Fruit fly (Drosophila melanogaster) whole organism: ENCODE measurements around the gene Cyp4ac3.
A peak's percentile ranks its signal among the peaks of the same experiment; 100 is the strongest.

ENCODE experiments used
- CG8478 ChIP-seq: fragments of >200 bp; optimal IDR thresholded peaks from 2 replicates; lab custom pipeline; 2018; ENCODE audit warnings: inconsistent platforms
- Dll ChIP-seq: fragments of >200 bp; optimal IDR thresholded peaks from 2 replicates; lab custom pipeline; 2017
- EcR ChIP-seq, 2 experiments: fragments of >200 bp; optimal IDR thresholded peaks; 2 replicates each; lab custom pipeline; 2017; ENCODE audit warnings: missing biosample characterization in 2 of 2, missing genetic modification characterization in 2 of 2, missing genetic modification reagents in 2 of 2
- pan ChIP-seq: fragments of >200 bp; optimal IDR thresholded peaks from 2 replicates; lab custom pipeline; 2017
- psq ChIP-seq: fragments of >200 bp; optimal IDR thresholded peaks from 2 replicates; lab custom pipeline; 2017
- usp ChIP-seq: fragments of >200 bp; optimal IDR thresholded peaks from 2 replicates; lab custom pipeline; 2017; ENCODE audit warnings: missing biosample characterization, missing genetic modification characterization, mixed read lengths

Gene Cyp4ac3

DNA sequence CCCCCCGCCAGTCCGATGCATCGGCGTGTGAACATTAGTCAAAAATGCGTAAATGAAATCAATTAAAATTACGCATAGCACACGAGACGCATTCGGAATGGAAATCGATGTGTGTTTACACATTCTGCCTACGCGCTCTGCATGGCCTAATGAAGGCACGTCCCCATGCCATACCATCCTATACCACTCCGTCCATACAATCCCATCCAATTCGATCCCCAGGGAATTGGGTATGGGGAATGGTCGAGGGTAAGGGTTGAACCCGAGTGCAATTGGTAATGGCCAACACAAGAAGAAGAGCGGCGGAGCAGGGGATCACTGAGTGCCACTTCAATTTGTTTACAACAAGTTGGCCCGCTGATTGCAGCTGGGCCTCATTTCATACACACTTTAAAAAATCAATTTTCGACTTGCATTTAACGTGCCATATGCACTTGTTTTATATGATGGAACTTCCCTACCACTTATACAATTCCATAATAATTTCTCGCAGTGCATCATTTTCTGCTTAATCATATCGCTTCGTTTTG, 22.9 kb upstream of the Cyp4ac3 start:
- no peak for TF ChIP-seq Dll
- no peak for TF ChIP-seq EcR (GFP tag; optimal IDR thresholded peaks at IDR 0.05; lab: Kevin White, UChicago)
- no peak for TF ChIP-seq CG8478 (lab: Kevin White, UChicago)
- no peak for TF ChIP-seq pan (lab: Kevin White, UChicago)
- no peak for TF ChIP-seq usp

- TF ChIP-seq usp = no peak
- TF ChIP-seq pan (lab: Kevin White, UChicago) = no peak
- TF ChIP-seq psq = no peak
- TF ChIP-seq CG8478 (lab: Kevin White, UChicago) = no peak
- no peak for TF ChIP-seq EcR (GFP tag; optimal IDR thresholded peaks at IDR 0.05; lab: Kevin White, UChicago)
- no peak for TF ChIP-seq Dll
Measured at dm6 chr2L:5247384-5247783, 20.9 kb upstream of the Cyp4ac3 start.

- TF ChIP-seq psq (no peak), EcR (GFP tag; optimal IDR thresholded peaks at IDR 0.05; lab: Kevin White, UChicago) (no peak), pan (lab: Kevin White, UChicago) (no peak), CG8478 (lab: Kevin White, UChicago) (no peak), usp (no peak), Dll (no peak)
Measured at dm6 chr2L:5247812-5248211, 20.5 kb upstream of the Cyp4ac3 start.

DNA sequence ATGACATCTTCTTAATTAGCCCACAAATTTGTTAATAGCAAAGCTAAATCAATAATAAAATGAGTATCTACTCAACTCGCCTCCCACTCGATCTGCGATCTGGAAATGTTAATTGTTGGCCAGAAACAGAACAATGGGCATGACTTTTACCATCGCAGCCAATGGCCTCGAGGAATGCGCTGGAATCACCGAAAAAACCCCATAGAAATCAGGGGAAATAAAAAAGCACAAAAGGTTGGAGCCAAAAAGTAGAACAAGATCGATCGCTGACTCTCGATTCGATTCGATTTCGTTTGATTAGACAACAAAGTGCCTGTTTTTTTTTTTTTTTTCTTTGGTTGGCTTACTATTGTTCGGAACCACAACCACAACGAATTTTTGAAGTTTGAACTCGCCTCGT, 19.7 kb upstream of the Cyp4ac3 start:
- TF ChIP-seq pan (lab: Kevin White, UChicago) (no peak), Dll (no peak), EcR (GFP tag; optimal IDR thresholded peaks at IDR 0.05; lab: Kevin White, UChicago) (no peak), psq (no peak), usp (no peak), CG8478 (lab: Kevin White, UChicago) (no peak)

- TF ChIP-seq usp (no peak), pan (lab: Kevin White, UChicago) (no peak), psq (no peak), EcR (GFP tag; optimal IDR thresholded peaks at IDR 0.05; lab: Kevin White, UChicago) (no peak), CG8478 (lab: Kevin White, UChicago) (no peak), Dll (no peak)
Measured at dm6 chr2L:5249766-5250165, 18.5 kb upstream of the Cyp4ac3 start.

DNA sequence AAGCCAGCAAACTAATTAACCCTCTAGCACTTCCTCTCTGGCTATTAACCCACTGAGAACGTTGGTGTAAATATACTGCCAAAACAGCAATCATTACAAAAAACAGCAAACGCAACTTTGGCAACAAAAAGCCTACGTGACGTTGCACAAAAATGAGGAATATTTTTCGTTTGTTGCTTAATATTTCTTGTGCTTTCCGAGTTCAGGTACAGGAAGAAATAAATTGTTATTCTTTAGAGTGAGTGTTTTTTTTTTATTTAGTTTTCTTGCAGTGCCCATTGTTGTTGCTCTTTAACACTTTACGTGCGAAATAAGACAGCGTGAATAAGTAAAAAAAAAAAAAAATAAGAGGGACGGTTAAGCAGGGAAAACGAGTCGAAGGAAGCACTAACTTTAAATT, 17.1 kb upstream of the Cyp4ac3 start:
- TF ChIP-seq usp (no peak), CG8478 (lab: Kevin White, UChicago) (no peak), Dll (no peak), pan (lab: Kevin White, UChicago) (no peak), psq (no peak), EcR (GFP tag; optimal IDR thresholded peaks at IDR 0.05; lab: Kevin White, UChicago) (no peak)

DNA sequence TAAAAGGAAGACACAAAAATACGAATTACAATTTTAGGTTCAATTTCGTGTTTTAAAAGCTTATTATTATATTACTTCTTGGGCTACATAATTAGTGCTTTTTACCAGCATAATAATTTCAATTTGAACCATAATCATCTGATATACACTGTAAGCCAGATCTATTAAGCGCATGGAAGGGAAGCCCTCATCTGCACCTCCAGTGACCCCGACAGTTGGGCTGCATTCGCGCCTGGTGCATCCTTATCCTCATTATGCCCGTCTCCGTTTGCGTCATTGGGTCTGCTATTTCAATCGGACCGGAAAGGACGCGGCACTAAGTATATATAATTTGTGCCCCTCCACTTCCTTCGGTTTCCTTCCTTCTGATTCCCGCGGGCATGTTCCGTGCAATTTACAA, 16.6 kb upstream of the Cyp4ac3 start:
- TF ChIP-seq CG8478 (lab: Kevin White, UChicago) (no peak), psq (no peak), Dll (no peak), usp (no peak), EcR (GFP tag; optimal IDR thresholded peaks at IDR 0.05; lab: Kevin White, UChicago) (no peak), pan (lab: Kevin White, UChicago) (no peak)

- TF ChIP-seq psq = no peak
- TF ChIP-seq Dll = peak; percentile 72
- TF ChIP-seq CG8478 (lab: Kevin White, UChicago) = no peak
Measured at dm6 chr2L:5252399-5253030, 15.8 kb upstream of the Cyp4ac3 start.

dm6 chr2L:5254105-5254711, 14.1 kb upstream of the Cyp4ac3 start:
- no peak for TF ChIP-seq psq
- TF ChIP-seq Dll = peak; percentile 58
- no peak for TF ChIP-seq usp

DNA sequence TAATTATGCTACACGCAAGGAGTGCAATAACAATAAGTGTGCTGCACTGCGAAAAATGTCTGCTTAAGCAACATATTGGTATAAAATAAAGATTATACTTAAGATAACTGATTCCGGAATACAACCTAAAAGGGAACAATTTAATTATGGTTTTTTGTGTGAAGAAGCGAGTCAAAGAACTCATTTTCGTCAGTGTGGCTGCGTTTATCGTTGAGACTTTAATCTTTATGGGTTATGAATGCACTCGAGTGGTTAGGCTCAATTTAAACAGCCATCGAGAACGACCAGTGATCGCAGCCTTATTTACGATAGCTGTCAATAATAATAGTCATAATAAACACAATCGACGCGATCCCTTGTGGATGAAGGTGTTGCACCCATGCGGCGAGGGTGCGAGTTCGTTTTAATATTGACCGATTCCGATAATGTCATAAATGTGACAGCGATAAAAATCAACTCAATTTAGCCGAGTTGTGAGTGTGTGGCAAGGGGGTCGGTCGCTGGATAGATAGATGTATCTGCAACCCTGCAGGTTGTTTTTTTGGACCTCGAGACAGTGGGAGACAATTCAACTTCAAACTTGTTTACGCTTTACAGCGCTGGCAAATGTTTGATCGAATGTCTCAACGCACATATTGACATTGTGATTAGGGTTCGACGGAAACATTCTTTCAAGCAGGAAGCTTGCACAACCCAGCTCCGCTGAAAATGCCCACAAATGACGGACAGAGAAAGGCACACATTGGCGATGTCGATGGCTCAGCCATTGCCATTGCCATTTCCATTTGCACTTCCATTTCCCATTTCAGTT, 12.1 kb upstream of the Cyp4ac3 start:
- TF ChIP-seq pan (lab: Kevin White, UChicago) = no peak

dm6 chr2L:5259076-5259843, 9.0 kb upstream of the Cyp4ac3 start:
- TF ChIP-seq psq (no peak), CG8478 (lab: Kevin White, UChicago) (no peak), Dll (no peak), usp (no peak)

- TF ChIP-seq CG8478 (lab: Kevin White, UChicago) (no peak), psq (no peak), usp (no peak), Dll (no peak), EcR (GFP tag; optimal IDR thresholded peaks at IDR 0.05; lab: Kevin White, UChicago) (no peak), pan (lab: Kevin White, UChicago) (no peak)
Measured at dm6 chr2L:5260267-5260666, 8.0 kb upstream of the Cyp4ac3 start.
